Worm (Caenorhabditis elegans): Measurements from ENCODE around the gene C17C3.6.

DNA sequence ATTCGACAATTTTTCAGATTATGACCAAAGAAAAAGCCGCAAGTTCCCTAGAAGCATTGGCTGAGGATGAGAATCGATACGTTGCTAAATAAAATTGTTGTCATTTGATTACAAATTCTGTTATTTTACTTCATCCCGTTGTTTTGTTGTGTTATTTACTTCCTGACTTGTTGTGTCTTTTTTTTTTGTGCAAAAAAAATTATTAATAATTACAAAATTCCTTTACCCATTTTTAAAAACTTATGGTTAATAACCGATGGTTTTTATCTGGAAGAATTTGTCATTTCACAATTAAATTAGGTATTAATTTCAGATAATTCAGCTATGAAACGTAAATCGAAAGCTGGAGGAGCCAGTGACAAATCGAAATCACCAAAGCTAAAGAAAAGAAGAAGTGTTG is 46.4 kb downstream of the C17C3.6 start, which contains the start of gene C17G10.1:
- no peak for TF ChIP-seq ceh-13 (GFP tag; optimal IDR thresholded peaks at IDR 0.05)
- no peak for TF ChIP-seq flt-1 (GFP tag; IDR thresholded peaks at IDR 0.05)
- no peak for TF ChIP-seq ama-1 (optimal IDR thresholded peaks at IDR 0.05)
- TF ChIP-seq hmbx-1 (tag; optimal IDR thresholded peaks at IDR 0.05) = no peak
- no peak for TF ChIP-seq B0310.2 (tag; optimal IDR thresholded peaks at IDR 0.05)
- TF ChIP-seq ets-7 (tag; optimal IDR thresholded peaks at IDR 0.05) = no peak

All from whole organism, early embryonic.